Fruit fly (Drosophila melanogaster): Measurements from ENCODE around the gene CCHa1.

- TF ChIP-seq Hr78 (GFP tag; optimal IDR thresholded peaks at IDR 0.05) (no peak), br (GFP tag; optimal IDR thresholded peaks at IDR 0.05) (peak; percentile 90)
These were observed 43.4 kb downstream of the CCHa1 start for dm6 chr3R:14053037-14053808.
